Worm (Caenorhabditis elegans) whole organism, L1 larva: ENCODE measurements around the gene lgc-11.

Source experiments
- aha-1 ChIP-seq: fragments of 150-350 bp; optimal IDR thresholded peaks from 2 replicates; lab custom pipeline; 2014; ENCODE audit warnings: missing biosample characterization, missing genetic modification characterization
- elt-2 ChIP-seq: sonication (generic microtip); optimal IDR thresholded peaks from 2 replicates; lab custom pipeline; 2016; ENCODE audit warnings: missing genetic modification characterization, mild to moderate bottlenecking, inconsistent platforms, missing compliant biosample characterization, missing genetic modification reagents
- lin-15B ChIP-seq: fragments of 150-350 bp; sonication (generic microtip); optimal IDR thresholded peaks from 3 replicates; lab custom pipeline; 2014; ENCODE audit warnings: missing biosample characterization, missing genetic modification characterization
- mep-1 ChIP-seq: fragments of 150-350 bp; optimal IDR thresholded peaks from 2 replicates; lab custom pipeline; 2014; ENCODE audit warnings: missing biosample characterization, missing genetic modification characterization
- nhr-12 ChIP-seq: sonication (generic microtip); optimal IDR thresholded peaks from 2 replicates; lab custom pipeline; 2017; ENCODE audit warnings: missing biosample characterization, missing genetic modification characterization
- nhr-76 ChIP-seq: sonication (generic microtip); optimal IDR thresholded peaks from 2 replicates; lab custom pipeline; 2017; ENCODE audit warnings: missing biosample characterization, missing genetic modification characterization
- sptf-1 ChIP-seq: fragments of 150-350 bp; optimal IDR thresholded peaks from 2 replicates; lab custom pipeline; 2014; ENCODE audit warnings: missing biosample characterization, missing genetic modification characterization
- tbx-2 ChIP-seq: sonication (generic microtip); optimal IDR thresholded peaks from 2 replicates; lab custom pipeline; 2016; ENCODE audit warnings: missing genetic modification characterization, missing compliant biosample characterization
- unc-62 ChIP-seq: fragments of 150-350 bp; optimal IDR thresholded peaks from 2 replicates; lab custom pipeline; 2014; ENCODE audit warnings: missing biosample characterization, missing genetic modification reagents, missing genetic modification characterization

DNA sequence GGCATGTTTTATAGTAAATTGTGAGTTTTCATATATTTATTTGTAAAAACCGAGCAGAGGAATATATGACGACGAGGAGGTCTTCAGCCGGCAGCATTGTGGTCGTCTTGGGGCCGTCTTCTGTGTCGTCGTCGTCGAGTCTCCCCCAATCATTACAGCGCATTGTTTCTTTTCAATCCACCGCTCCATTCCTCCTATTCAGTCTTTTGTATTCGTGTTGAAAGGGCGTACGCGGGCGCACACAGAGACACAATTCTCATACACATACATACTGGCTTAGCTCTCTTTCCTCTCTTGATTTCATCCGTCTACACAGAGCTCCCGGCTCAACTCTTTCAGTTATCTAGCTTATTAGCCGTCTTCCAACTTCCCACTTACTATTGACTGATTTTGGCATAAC, 42.8 kb downstream of the lgc-11 start, which contains the start of gene sox-2:
- TF ChIP-seq tbx-2 (tag; lab: Kevin White, UChicago) (no peak), nhr-76 (tag; lab: Kevin White, UChicago) (no peak), sptf-1 (tag; lab: Kevin White, UChicago) (no peak), lin-15B (tag; lab: Kevin White, UChicago) (no peak), aha-1 (tag; lab: Kevin White, UChicago) (no peak), elt-2 (no peak), unc-62 (GFP tag; lab: Kevin White, UChicago) (no peak), mep-1 (no peak), nhr-12 (no peak)
